Worm (Caenorhabditis elegans) whole organism, mixed stage, embryonic: ENCODE results near the gene str-33.

Source experiments
- M03D4.4 ChIP-seq: sonication (generic microtip); optimal IDR thresholded peaks from 2 replicates; lab custom pipeline; 2017; ENCODE audit warnings: mild to moderate bottlenecking, missing genetic modification characterization, missing compliant biosample characterization
- bed-3 ChIP-seq: fragments of 200-800 bp; sonication (Bioruptor generic); optimal IDR thresholded peaks from 3 replicates; lab custom pipeline; 2018; ENCODE audit warnings: mild to moderate bottlenecking, missing genetic modification characterization, moderate library complexity, missing compliant biosample characterization
- blmp-1 ChIP-seq: fragments of 150-350 bp; optimal IDR thresholded peaks from 2 replicates; lab custom pipeline; 2014; ENCODE audit warnings: missing biosample characterization, missing genetic modification characterization
- ceh-39 ChIP-seq: fragments of 150-350 bp; optimal IDR thresholded peaks from 2 replicates; lab custom pipeline; 2014; ENCODE audit warnings: missing biosample characterization, missing genetic modification characterization
- ceh-43 ChIP-seq: fragments of 200-800 bp; sonication (Bioruptor generic); optimal IDR thresholded peaks from 2 replicates; lab custom pipeline; 2018; ENCODE audit warnings: mild to moderate bottlenecking, missing genetic modification characterization, moderate library complexity, missing compliant biosample characterization
- ceh-83 ChIP-seq: fragments of 200-800 bp; sonication (Bioruptor generic); optimal IDR thresholded peaks from 2 replicates; lab custom pipeline; 2018; ENCODE audit warnings: mild to moderate bottlenecking, missing genetic modification characterization, missing compliant biosample characterization
- ces-1 ChIP-seq: fragments of 150-350 bp; optimal IDR thresholded peaks from 2 replicates; lab custom pipeline; 2014; ENCODE audit warnings: missing biosample characterization, missing genetic modification reagents, missing genetic modification characterization
- cnd-1 ChIP-seq: fragments of 200-800 bp; sonication (Bioruptor generic); optimal IDR thresholded peaks from 2 replicates; lab custom pipeline; 2018; ENCODE audit warnings: mild to moderate bottlenecking, missing genetic modification characterization, missing compliant biosample characterization
- drap-1 ChIP-seq: fragments of 200-800 bp; sonication (Bioruptor generic); optimal IDR thresholded peaks from 3 replicates; lab custom pipeline; 2018; ENCODE audit warnings: mild to moderate bottlenecking, missing genetic modification characterization, missing compliant biosample characterization
- elt-3 ChIP-seq: fragments of 150-350 bp; optimal IDR thresholded peaks from 2 replicates; lab custom pipeline; 2014; ENCODE audit warnings: missing biosample characterization, missing genetic modification characterization
- flh-1 ChIP-seq: fragments of 200-800 bp; sonication (Bioruptor generic); optimal IDR thresholded peaks from 2 replicates; lab custom pipeline; 2018; ENCODE audit warnings: mild to moderate bottlenecking, missing genetic modification characterization, moderate library complexity, missing compliant biosample characterization
- ham-2 ChIP-seq: fragments of 200-800 bp; sonication (Bioruptor generic); optimal IDR thresholded peaks from 2 replicates; lab custom pipeline; 2018; ENCODE audit warnings: mild to moderate bottlenecking, missing genetic modification characterization, missing compliant biosample characterization
- hlh-1 ChIP-seq: fragments of 150-350 bp; optimal IDR thresholded peaks from 2 replicates; lab custom pipeline; 2014; ENCODE audit warnings: missing biosample characterization, missing genetic modification reagents, missing genetic modification characterization
- lin-13 ChIP-seq: fragments of 150-350 bp; optimal IDR thresholded peaks from 2 replicates; lab custom pipeline; 2014; ENCODE audit warnings: missing biosample characterization, missing genetic modification characterization
- lin-32 ChIP-seq: fragments of 200-800 bp; sonication (Bioruptor generic); optimal IDR thresholded peaks from 2 replicates; lab custom pipeline; 2018; ENCODE audit warnings: mild to moderate bottlenecking, missing genetic modification characterization, missing compliant biosample characterization
- lsy-2 ChIP-seq: fragments of 150-350 bp; optimal IDR thresholded peaks from 2 replicates; lab custom pipeline; 2014; ENCODE audit warnings: missing biosample characterization, missing genetic modification characterization
- mab-5 ChIP-seq: fragments of 150-350 bp; optimal IDR thresholded peaks from 2 replicates; lab custom pipeline; 2014; ENCODE audit warnings: missing biosample characterization, missing genetic modification characterization
- mep-1 ChIP-seq: fragments of 150-350 bp; optimal IDR thresholded peaks from 2 replicates; lab custom pipeline; 2017; ENCODE audit warnings: missing biosample characterization, missing genetic modification reagents, missing genetic modification characterization, inconsistent platforms
- mls-2 ChIP-seq: sonication (generic microtip); optimal IDR thresholded peaks from 2 replicates; lab custom pipeline; 2016; ENCODE audit warnings: mild to moderate bottlenecking, missing genetic modification characterization, moderate library complexity, missing compliant biosample characterization
- nhr-2 ChIP-seq: fragments of 150-350 bp; optimal IDR thresholded peaks from 2 replicates; lab custom pipeline; 2014; ENCODE audit warnings: missing biosample characterization, missing genetic modification characterization
- nhr-237 ChIP-seq: fragments of 150-350 bp; optimal IDR thresholded peaks from 2 replicates; lab custom pipeline; 2014; ENCODE audit warnings: missing biosample characterization, missing genetic modification characterization
- nhr-28 ChIP-seq: fragments of 150-350 bp; optimal IDR thresholded peaks from 2 replicates; lab custom pipeline; 2014; ENCODE audit warnings: missing biosample characterization, missing genetic modification characterization
- nhr-76 ChIP-seq: sonication (generic microtip); optimal IDR thresholded peaks from 2 replicates; lab custom pipeline; 2017; ENCODE audit warnings: missing biosample characterization, missing genetic modification characterization
- pha-4 ChIP-seq: fragments of 150-350 bp; optimal IDR thresholded peaks from 2 replicates; lab custom pipeline; 2018; ENCODE audit warnings: missing biosample characterization, missing genetic modification reagents, missing genetic modification characterization
- snpc-4 ChIP-seq: fragments of 150-350 bp; optimal IDR thresholded peaks from 2 replicates; lab custom pipeline; 2014; ENCODE audit warnings: missing biosample characterization, missing genetic modification characterization
- sptf-1 ChIP-seq: sonication (generic microtip); optimal IDR thresholded peaks from 2 replicates; lab custom pipeline; 2017; ENCODE audit warnings: mild to moderate bottlenecking, missing genetic modification characterization, moderate library complexity, missing compliant biosample characterization
- tbx-8 ChIP-seq: fragments of 200-800 bp; sonication (Bioruptor generic); optimal IDR thresholded peaks from 2 replicates; lab custom pipeline; 2018; ENCODE audit warnings: mild to moderate bottlenecking, missing genetic modification characterization, moderate library complexity, missing compliant biosample characterization
- unc-120 ChIP-seq: sonication (generic microtip); optimal IDR thresholded peaks from 2 replicates; lab custom pipeline; 2017; ENCODE audit warnings: missing genetic modification characterization, missing compliant biosample characterization; ENCODE audit not compliant: poor library complexity, severe bottlenecking
- unc-39 ChIP-seq: fragments of 150-350 bp; optimal IDR thresholded peaks from 2 replicates; lab custom pipeline; 2014; ENCODE audit warnings: missing biosample characterization, missing genetic modification characterization
- unc-62 ChIP-seq: fragments of 150-350 bp; optimal IDR thresholded peaks from 2 replicates; lab custom pipeline; 2014; ENCODE audit warnings: missing biosample characterization, missing genetic modification reagents, missing genetic modification characterization
- zip-8 ChIP-seq: fragments of 150-350 bp; optimal IDR thresholded peaks from 2 replicates; lab custom pipeline; 2014; ENCODE audit warnings: missing biosample characterization, missing genetic modification characterization
- ztf-11 ChIP-seq: fragments of 150-350 bp; optimal IDR thresholded peaks from 2 replicates; lab custom pipeline; 2014; ENCODE audit warnings: missing biosample characterization, missing genetic modification characterization

Gene str-33

DNA sequence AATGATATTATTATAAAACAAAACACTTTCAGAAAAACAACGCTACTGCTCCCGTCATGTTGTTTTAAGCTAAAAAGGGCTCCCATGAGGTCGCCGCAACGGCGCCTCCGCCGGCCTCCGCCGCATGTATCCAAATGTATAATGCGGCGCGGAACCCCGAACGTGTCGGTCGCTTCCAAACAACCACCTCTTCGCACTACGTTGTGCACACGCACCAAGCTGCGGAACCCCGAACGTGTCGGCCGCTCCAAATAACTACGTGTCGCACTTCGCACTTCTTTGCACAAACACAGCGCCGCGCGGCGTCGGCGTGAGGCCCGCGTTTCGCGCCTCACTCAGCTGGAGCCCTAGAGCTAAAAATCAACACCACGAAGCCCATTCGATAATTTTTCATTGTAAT lies 11.4 kb upstream of the str-33 start:
- no peak for TF ChIP-seq M03D4.4 (tag; lab: Kevin White, UChicago)
- TF ChIP-seq nhr-76 (tag; lab: Kevin White, UChicago): no peak
- TF ChIP-seq tbx-8 (GFP tag; lab: Kevin White, UChicago): no peak
- TF ChIP-seq nhr-2: no peak
- no peak for TF ChIP-seq mls-2 (tag; lab: Kevin White, UChicago)
- TF ChIP-seq bed-3 (GFP tag; lab: Kevin White, UChicago): no peak
- TF ChIP-seq unc-62 (GFP tag; lab: Kevin White, UChicago): no peak
- no peak for TF ChIP-seq hlh-1 (tag; lab: Kevin White, UChicago)
- TF ChIP-seq pha-4 (tag; lab: Kevin White, UChicago): no peak
- no peak for TF ChIP-seq cnd-1 (tag; lab: Kevin White, UChicago)
- TF ChIP-seq lin-32 (GFP tag; lab: Kevin White, UChicago): no peak
- no peak for TF ChIP-seq mep-1 (tag; lab: Kevin White, UChicago)
- TF ChIP-seq nhr-28 (tag; lab: Kevin White, UChicago): no peak
- no peak for TF ChIP-seq ceh-43 (GFP tag; lab: Kevin White, UChicago)
- TF ChIP-seq zip-8: no peak
- TF ChIP-seq sptf-1 (tag; lab: Kevin White, UChicago): no peak
- no peak for TF ChIP-seq unc-39 (tag; lab: Kevin White, UChicago)
- no peak for TF ChIP-seq ceh-39 (tag; lab: Kevin White, UChicago)
- no peak for TF ChIP-seq drap-1 (GFP tag; lab: Kevin White, UChicago)
- TF ChIP-seq snpc-4: no peak

DNA sequence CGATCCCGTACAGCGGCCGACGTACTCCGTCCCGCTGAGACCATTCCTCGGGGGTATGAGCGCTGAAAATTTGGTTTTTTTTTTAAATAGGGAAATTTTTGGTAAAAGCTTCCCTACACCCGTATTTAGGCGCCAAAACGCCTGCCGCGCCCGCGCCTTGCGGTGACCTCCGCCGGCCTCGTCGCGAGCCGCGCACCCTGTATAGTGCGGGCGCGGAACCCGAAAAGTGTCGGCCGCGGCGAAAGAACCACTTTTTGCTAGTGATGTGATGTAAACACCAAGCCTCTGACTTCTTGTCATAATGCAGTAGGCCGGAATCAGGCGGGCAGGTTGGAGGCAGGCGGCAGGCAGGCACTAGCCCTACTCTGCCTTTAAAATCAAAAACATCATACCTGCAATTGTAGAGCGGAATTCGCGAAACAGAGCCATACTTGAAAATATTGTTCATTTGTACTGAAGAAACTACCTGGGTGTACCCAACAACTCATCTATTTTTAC lies 9.6 kb upstream of the str-33 start, which contains the start of gene srt-29:
srt-29 (minus strand) TSS at position 448 of the 498 bp plus-strand sequence.
- no peak for TF ChIP-seq zip-8
- TF ChIP-seq ztf-11: no peak
- no peak for TF ChIP-seq lsy-2 (tag; lab: Kevin White, UChicago)
- TF ChIP-seq drap-1 (GFP tag; lab: Kevin White, UChicago): no peak
- no peak for TF ChIP-seq unc-39 (tag; lab: Kevin White, UChicago)
- no peak for TF ChIP-seq mep-1 (tag; lab: Kevin White, UChicago)
- no peak for TF ChIP-seq pha-4 (tag; lab: Kevin White, UChicago)
- no peak for TF ChIP-seq sptf-1 (tag; lab: Kevin White, UChicago)
- TF ChIP-seq hlh-1 (tag; lab: Kevin White, UChicago): no peak
- TF ChIP-seq nhr-237 (tag; lab: Kevin White, UChicago): no peak
- no peak for TF ChIP-seq blmp-1 (tag; lab: Kevin White, UChicago)
- TF ChIP-seq mab-5 (tag; lab: Kevin White, UChicago): no peak
- no peak for TF ChIP-seq lin-13 (tag; lab: Kevin White, UChicago)
- no peak for TF ChIP-seq lin-32 (GFP tag; lab: Kevin White, UChicago)
- TF ChIP-seq M03D4.4 (tag; lab: Kevin White, UChicago): no peak
- no peak for TF ChIP-seq ceh-43 (GFP tag; lab: Kevin White, UChicago)

DNA sequence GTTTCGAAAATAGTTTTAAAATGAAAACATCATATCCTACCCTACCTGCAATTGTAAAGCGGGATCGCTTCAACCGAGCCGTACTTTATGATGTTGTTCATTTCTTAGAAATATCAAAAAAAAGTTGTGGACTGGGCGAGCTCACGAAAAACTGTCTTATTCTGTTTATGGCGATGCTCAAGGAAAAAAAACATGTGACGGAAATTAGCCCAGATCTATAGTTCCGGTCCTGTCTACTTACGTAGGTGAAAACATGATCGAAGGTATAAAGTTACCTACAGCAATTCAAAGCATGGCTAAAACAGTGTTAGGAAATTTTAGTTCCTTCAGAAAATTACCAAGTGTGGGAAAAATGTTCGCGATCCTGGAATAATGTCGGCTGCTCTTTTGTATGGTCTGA lies 7.6 kb upstream of the str-33 start, which contains the start of gene srt-27:
srt-27 (minus strand) TSS at position 101 of the 400 bp plus-strand sequence.
- no peak for TF ChIP-seq mls-2 (tag; lab: Kevin White, UChicago)
- no peak for TF ChIP-seq nhr-237 (tag; lab: Kevin White, UChicago)
- TF ChIP-seq mab-5 (tag; lab: Kevin White, UChicago): no peak
- no peak for TF ChIP-seq blmp-1 (tag; lab: Kevin White, UChicago)
- TF ChIP-seq sptf-1 (tag; lab: Kevin White, UChicago): no peak
- TF ChIP-seq ham-2: no peak
- no peak for TF ChIP-seq ces-1 (GFP tag; lab: Kevin White, UChicago)
- no peak for TF ChIP-seq nhr-28 (tag; lab: Kevin White, UChicago)
- no peak for TF ChIP-seq unc-120 (tag; lab: Kevin White, UChicago)
- no peak for TF ChIP-seq flh-1 (GFP tag; lab: Kevin White, UChicago)

DNA sequence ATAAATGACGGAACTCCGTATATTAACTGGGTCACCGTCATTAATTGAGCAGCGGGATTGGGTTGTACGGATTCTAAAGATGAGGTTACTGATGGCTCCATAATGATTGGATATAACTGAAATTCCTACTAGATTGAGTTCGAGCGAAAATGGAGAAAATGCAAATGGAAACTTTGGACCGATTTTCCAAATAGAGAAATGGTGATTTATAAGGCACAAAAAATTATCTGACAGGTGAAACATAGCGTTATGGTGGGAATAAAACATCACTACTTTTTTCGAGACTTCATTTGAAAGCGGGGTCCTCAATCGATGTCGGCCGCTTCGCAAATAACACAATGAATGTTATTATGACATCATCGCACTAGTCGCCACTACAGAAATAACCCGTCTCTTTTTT lies 5.8 kb upstream of the str-33 start, which contains the start of gene srg-60:
srg-60 (minus strand) TSS at position 101 of the 400 bp plus-strand sequence.
- no peak for TF ChIP-seq unc-39 (tag; lab: Kevin White, UChicago)
- TF ChIP-seq cnd-1 (tag; lab: Kevin White, UChicago): no peak

DNA sequence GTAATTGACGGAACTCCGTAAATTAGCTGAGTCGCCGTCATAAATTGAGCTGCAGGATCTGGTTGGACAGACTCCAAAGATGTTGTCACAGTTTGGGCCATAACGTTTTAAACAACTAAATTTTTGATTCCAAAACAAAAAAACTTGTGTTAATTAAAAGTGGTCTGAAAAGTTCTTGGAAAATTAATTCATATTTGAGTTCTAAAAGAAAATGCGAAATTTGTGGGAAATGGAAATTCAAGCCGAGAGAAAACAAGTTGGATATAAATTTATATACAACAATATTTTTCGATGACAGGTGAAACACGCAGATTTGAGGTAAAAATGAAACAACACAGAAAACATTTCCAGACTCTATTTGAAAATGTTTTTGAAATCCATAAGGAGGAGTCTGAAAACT lies 3.1 kb upstream of the str-33 start, which contains the start of gene srg-59:
srg-59 (minus strand) TSS at position 101 of the 400 bp plus-strand sequence.
- TF ChIP-seq pha-4 (tag; lab: Kevin White, UChicago) (no peak), elt-3 (tag; lab: Kevin White, UChicago) (no peak), M03D4.4 (tag; lab: Kevin White, UChicago) (no peak), flh-1 (GFP tag; lab: Kevin White, UChicago) (no peak), unc-62 (GFP tag; lab: Kevin White, UChicago) (no peak), lsy-2 (tag; lab: Kevin White, UChicago) (no peak), cnd-1 (tag; lab: Kevin White, UChicago) (no peak), mep-1 (tag; lab: Kevin White, UChicago) (no peak), ceh-83 (no peak), nhr-76 (tag; lab: Kevin White, UChicago) (no peak), zip-8 (no peak)
